Fruit fly (Drosophila melanogaster) whole organism, prepupa: ENCODE data around the gene Rca1.

Source experiments
- Blimp-1 ChIP-seq: fragments of 200-800 bp; sonication (Bioruptor generic); optimal IDR thresholded peaks from 3 replicates; lab custom pipeline; 2017; ENCODE audit warnings: missing biosample characterization, missing genetic modification characterization, mild to moderate bottlenecking, moderate library complexity, missing genetic modification reagents
- CG10631 ChIP-seq: fragments of 200-800 bp; sonication (Bioruptor generic); optimal IDR thresholded peaks from 2 replicates; lab custom pipeline; 2016; ENCODE audit warnings: missing biosample characterization, missing genetic modification characterization
- CG10669 ChIP-seq: fragments of 200-800 bp; sonication (Bioruptor generic); optimal IDR thresholded peaks from 3 replicates; lab custom pipeline; 2018; ENCODE audit warnings: missing biosample characterization, mild to moderate bottlenecking, missing genetic modification characterization, moderate library complexity
- CG11294 ChIP-seq: fragments of 200-800 bp; sonication (Bioruptor generic); IDR thresholded peaks from 2 replicates; pipeline ENCODE4 v1.3.6; 2022; ENCODE audit warnings: missing biosample characterization, missing genetic modification characterization
- CG11762 ChIP-seq: fragments of 200-800 bp; sonication (Bioruptor generic); optimal IDR thresholded peaks from 3 replicates; lab custom pipeline; 2016; ENCODE audit warnings: missing biosample characterization, missing genetic modification characterization; ENCODE audit not compliant: insufficient read depth
- CG11902 ChIP-seq: fragments of 200-800 bp; sonication (Bioruptor generic); optimal IDR thresholded peaks from 3 replicates; lab custom pipeline; 2016; ENCODE audit warnings: missing biosample characterization, missing genetic modification characterization
- CG1621 ChIP-seq: fragments of 200-800 bp; sonication (Bioruptor generic); optimal IDR thresholded peaks from 3 replicates; lab custom pipeline; 2018; ENCODE audit warnings: missing biosample characterization, mild to moderate bottlenecking, missing genetic modification characterization
- CG3032 ChIP-seq: fragments of 200-800 bp; optimal IDR thresholded peaks from 2 replicates; lab custom pipeline; 2019; ENCODE audit warnings: missing biosample characterization, mild to moderate bottlenecking, missing genetic modification characterization, moderate library complexity
- CG31627 ChIP-seq: fragments of 200-800 bp; sonication (Bioruptor generic); optimal IDR thresholded peaks from 3 replicates; lab custom pipeline; 2016; ENCODE audit warnings: missing biosample characterization, missing genetic modification characterization
- CG32006 ChIP-seq: fragments of 200-800 bp; sonication (Bioruptor generic); optimal IDR thresholded peaks from 3 replicates; lab custom pipeline; 2017; ENCODE audit warnings: missing biosample characterization, mild to moderate bottlenecking, missing genetic modification characterization
- CG34406 ChIP-seq: fragments of 200-800 bp; sonication (Bioruptor generic); optimal IDR thresholded peaks from 3 replicates; lab custom pipeline; 2016; ENCODE audit warnings: missing biosample characterization, missing genetic modification characterization
- CG6276 ChIP-seq: fragments of 200-800 bp; sonication (Bioruptor generic); optimal IDR thresholded peaks from 2 replicates; lab custom pipeline; 2017; ENCODE audit warnings: missing biosample characterization, mild to moderate bottlenecking, missing genetic modification characterization
- CG6792 ChIP-seq: fragments of 200-800 bp; sonication (Bioruptor generic); optimal IDR thresholded peaks from 3 replicates; lab custom pipeline; 2016; ENCODE audit warnings: missing biosample characterization, missing genetic modification characterization
- CG6808 ChIP-seq: fragments of 200-800 bp; sonication (Bioruptor generic); optimal IDR thresholded peaks from 3 replicates; lab custom pipeline; 2017; ENCODE audit warnings: missing biosample characterization, missing genetic modification characterization, mild to moderate bottlenecking, moderate library complexity, missing genetic modification reagents
- CG7368 ChIP-seq: fragments of 200-800 bp; sonication (Bioruptor generic); optimal IDR thresholded peaks from 3 replicates; lab custom pipeline; 2016; ENCODE audit warnings: missing biosample characterization, missing genetic modification characterization
- CG8119 ChIP-seq: fragments of 200-800 bp; sonication (Bioruptor generic); IDR thresholded peaks from 3 replicates; pipeline ENCODE4 v1.3.6; 2022; ENCODE audit warnings: missing biosample characterization, missing genetic modification characterization
- CG8632 ChIP-seq: fragments of 200-800 bp; sonication (Bioruptor generic); optimal IDR thresholded peaks from 3 replicates; lab custom pipeline; 2016; ENCODE audit warnings: missing biosample characterization, missing genetic modification characterization
- Eip78C ChIP-seq: fragments of 200-800 bp; sonication (Bioruptor generic); peaks from one replicate; lab custom pipeline; 2016; ENCODE audit warnings: missing biosample characterization, missing genetic modification characterization
- Ets96B ChIP-seq: fragments of 200-800 bp; optimal IDR thresholded peaks from 2 replicates; lab custom pipeline; 2019; ENCODE audit warnings: missing biosample characterization, mild to moderate bottlenecking, missing genetic modification characterization, moderate library complexity
- Lpt ChIP-seq: fragments of 200-800 bp; sonication (Bioruptor generic); optimal IDR thresholded peaks from 3 replicates; lab custom pipeline; 2016; ENCODE audit warnings: missing biosample characterization, missing genetic modification characterization
- OdsH ChIP-seq: fragments of 200-800 bp; sonication (Bioruptor generic); optimal IDR thresholded peaks from 3 replicates; lab custom pipeline; 2016; ENCODE audit warnings: missing biosample characterization, missing genetic modification characterization
- achi ChIP-seq: fragments of 200-800 bp; sonication (Bioruptor generic); optimal IDR thresholded peaks from 3 replicates; lab custom pipeline; 2016; ENCODE audit warnings: missing biosample characterization, missing genetic modification characterization
- acj6 ChIP-seq: fragments of 200-800 bp; sonication (Bioruptor generic); optimal IDR thresholded peaks from 3 replicates; lab custom pipeline; 2016; ENCODE audit warnings: missing biosample characterization, missing genetic modification characterization
- cyc ChIP-seq: fragments of 200-800 bp; sonication (Bioruptor generic); optimal IDR thresholded peaks from 3 replicates; lab custom pipeline; 2016; ENCODE audit warnings: missing biosample characterization, missing genetic modification characterization
- dsx ChIP-seq: fragments of 200-800 bp; optimal IDR thresholded peaks from 3 replicates; lab custom pipeline; 2019; ENCODE audit warnings: missing biosample characterization, mild to moderate bottlenecking, missing genetic modification characterization, moderate library complexity; ENCODE audit not compliant: poor library complexity, severe bottlenecking
- pdm3 ChIP-seq: fragments of 200-800 bp; sonication (Bioruptor generic); optimal IDR thresholded peaks from 3 replicates; lab custom pipeline; 2016; ENCODE audit warnings: missing biosample characterization, missing genetic modification characterization
- salr ChIP-seq, 2 experiments: fragments of 200-800 bp; sonication (Bioruptor generic); optimal IDR thresholded peaks; 3 replicates each; lab custom pipeline; 2016 to 2018; ENCODE audit warnings: missing biosample characterization in 2 of 2, missing genetic modification characterization in 2 of 2, mild to moderate bottlenecking in 1 of 2
- spab ChIP-seq: fragments of 200-800 bp; sonication (Bioruptor generic); optimal IDR thresholded peaks from 2 replicates; lab custom pipeline; 2017; ENCODE audit warnings: missing biosample characterization, mild to moderate bottlenecking, missing genetic modification characterization, missing genetic modification reagents
- ss ChIP-seq, 2 experiments: fragments of 200-800 bp; sonication (Bioruptor generic); optimal IDR thresholded peaks; 2 replicates in 1 of 2; 3 replicates in 1 of 2; lab custom pipeline; 2017 to 2018; ENCODE audit warnings: mild to moderate bottlenecking in 2 of 2, missing biosample characterization in 2 of 2, missing genetic modification characterization in 2 of 2, moderate library complexity in 1 of 2
- svp ChIP-seq: fragments of 200-800 bp; sonication (Bioruptor generic); peaks from one replicate; lab custom pipeline; 2016; ENCODE audit warnings: missing biosample characterization, missing genetic modification characterization

The Rca1 gene

dm6 chr2L:6874526-6875198, 22.5 kb downstream of the Rca1 start, which contains the start of gene Nlg2:
Gene Nlg2, plus strand, starts transcription at chr2L:6874900.
- TF ChIP-seq CG6808 (GFP tag; lab: Kevin White, UChicago) (peak; percentile 34), achi (GFP tag; lab: Kevin White, UChicago) (peak; percentile 1), pdm3 (GFP tag; lab: Kevin White, UChicago) (no peak), CG10631 (GFP tag; lab: Kevin White, UChicago) (peak; percentile 20), CG11902 (GFP tag; lab: Kevin White, UChicago) (no peak), CG8119 (no peak), cyc (GFP tag; lab: Kevin White, UChicago) (no peak), CG32006 (GFP tag; lab: Kevin White, UChicago) (peak; percentile 55), CG3032 (peak; percentile 20), Eip78C (peak; percentile 72), CG7368 (GFP tag; lab: Kevin White, UChicago) (no peak), svp (GFP tag; lab: Kevin White, UChicago) (peak; percentile 5), CG34406 (GFP tag; lab: Kevin White, UChicago) (peak; percentile 31), OdsH (GFP tag; lab: Kevin White, UChicago) (peak; percentile 6), Blimp-1 (GFP tag; lab: Kevin White, UChicago) (no peak), Ets96B (tag; lab: Kevin White, UChicago) (peak; percentile 33), CG11294 (GFP tag; lab: Robert Waterston, UW) (no peak), spab (no peak), CG1621 (tag; lab: Kevin White, UChicago) (no peak), CG11762 (GFP tag; lab: Kevin White, UChicago) (no peak), Lpt (GFP tag; lab: Kevin White, UChicago) (no peak), CG6792 (GFP tag; lab: Kevin White, UChicago) (no peak), dsx (GFP tag; lab: Kevin White, UChicago) (peak; percentile 19), CG10669 (GFP tag; lab: Kevin White, UChicago) (peak; percentile 8), CG6276 (GFP tag; lab: Kevin White, UChicago) (peak; percentile 9), CG31627 (no peak), ss (GFP tag; optimal IDR thresholded peaks at IDR 0.05; lab: Kevin White, UChicago) (peak in 1 of 2 experiments; percentile 33), salr (GFP tag; optimal IDR thresholded peaks at IDR 0.05; lab: Kevin White, UChicago) (peak in 1 of 2 experiments; percentile 25), acj6 (GFP tag; lab: Kevin White, UChicago) (peak; percentile 19), CG8632 (GFP tag; lab: Kevin White, UChicago) (no peak)
